Fruit fly (Drosophila melanogaster): ENCODE measurements around the gene CG11975.

dm6 chr3R:9016869-9017268, 23.8 kb downstream of the CG11975 start:
- TF ChIP-seq CTCF (optimal IDR thresholded peaks at IDR 0.05) (no peak), CG8478 (optimal IDR thresholded peaks at IDR 0.05) (no peak)
